Worm (Caenorhabditis elegans) whole organism, L4 larva: ENCODE measurements around the gene K08E5.5.

ENCODE experiments used
- F10B5.3 ChIP-seq: sonication (generic microtip); optimal IDR thresholded peaks from 2 replicates; lab custom pipeline; 2016; ENCODE audit warnings: mild to moderate bottlenecking, missing genetic modification characterization, missing compliant biosample characterization
- F49E8.2 ChIP-seq: sonication (generic microtip); optimal IDR thresholded peaks from 2 replicates; lab custom pipeline; 2016; ENCODE audit warnings: missing compliant biosample characterization, mild to moderate bottlenecking, missing genetic modification characterization, borderline replicate concordance
- T26A8.4 ChIP-seq: fragments of 200-800 bp; sonication (Bioruptor generic); IDR thresholded peaks from 2 replicates; pipeline ENCODE4 v1.3.6; 2022; ENCODE audit warnings: missing genetic modification characterization, missing compliant biosample characterization
- Y48G9A.11 ChIP-seq: fragments of 200-800 bp; sonication (Bioruptor generic); IDR thresholded peaks from 2 replicates; pipeline ENCODE4 v1.3.6; 2022; ENCODE audit warnings: missing genetic modification reagents, missing genetic modification characterization, missing compliant biosample characterization
- aha-1 ChIP-seq: fragments of 150-350 bp; peaks from one replicate; lab custom pipeline; 2014; ENCODE audit warnings: missing biosample characterization, missing genetic modification characterization
- aly-2 ChIP-seq: sonication (generic microtip); optimal IDR thresholded peaks from 2 replicates; lab custom pipeline; 2018; ENCODE audit warnings: missing biosample characterization, missing genetic modification characterization
- ama-1 ChIP-seq: fragments of 150-350 bp; optimal IDR thresholded peaks from 2 replicates; lab custom pipeline; 2014; ENCODE audit warnings: inconsistent platforms, mixed read lengths
- ceh-28 ChIP-seq: fragments of 150-350 bp; optimal IDR thresholded peaks from 2 replicates; lab custom pipeline; 2014; ENCODE audit warnings: missing biosample characterization, missing genetic modification reagents, missing genetic modification characterization
- ceh-32 ChIP-seq: sonication (generic microtip); optimal IDR thresholded peaks from 2 replicates; lab custom pipeline; 2016; ENCODE audit warnings: mild to moderate bottlenecking, missing genetic modification characterization, missing compliant biosample characterization; ENCODE audit not compliant: poor library complexity
- ceh-62 ChIP-seq: sonication (generic microtip); optimal IDR thresholded peaks from 2 replicates; lab custom pipeline; 2017; ENCODE audit warnings: missing biosample characterization, missing genetic modification characterization
- ces-1 ChIP-seq: fragments of 150-350 bp; sonication (generic microtip); optimal IDR thresholded peaks from 4 replicates; lab custom pipeline; 2014; ENCODE audit warnings: missing biosample characterization, missing genetic modification reagents, missing genetic modification characterization
- daf-16 ChIP-seq, 3 experiments: sonication (generic microtip); optimal IDR thresholded peaks; 2 replicates each; lab custom pipeline; 2016 to 2017; ENCODE audit warnings: missing genetic modification characterization in 3 of 3, missing genetic modification reagents in 3 of 3, mild to moderate bottlenecking in 2 of 3, missing compliant biosample characterization in 2 of 3, missing biosample characterization in 1 of 3, moderate library complexity in 1 of 3
- daf-19 ChIP-seq: fragments of 200-800 bp; sonication (Bioruptor generic); conservative IDR thresholded peaks from 2 replicates; pipeline ENCODE4 v1.3.6; 2022; ENCODE audit warnings: missing genetic modification characterization, missing compliant biosample characterization
- dmd-9 ChIP-seq: fragments of 200-800 bp; sonication (Bioruptor generic); IDR thresholded peaks from 2 replicates; pipeline ENCODE4 v1.3.6; 2022; ENCODE audit warnings: missing genetic modification reagents, missing genetic modification characterization, missing compliant biosample characterization
- dpl-1 ChIP-seq: fragments of 150-350 bp; optimal IDR thresholded peaks from 2 replicates; lab custom pipeline; 2014; ENCODE audit warnings: missing biosample characterization, missing genetic modification reagents, missing genetic modification characterization
- gei-8 ChIP-seq: fragments of 200-800 bp; sonication (Bioruptor generic); optimal IDR thresholded peaks from 2 replicates; lab custom pipeline; 2018; ENCODE audit warnings: mild to moderate bottlenecking, missing genetic modification characterization, missing compliant biosample characterization
- hlh-11 ChIP-seq: fragments of 200-800 bp; sonication (Bioruptor generic); optimal IDR thresholded peaks from 2 replicates; lab custom pipeline; 2018; ENCODE audit warnings: mild to moderate bottlenecking, missing genetic modification characterization, missing compliant biosample characterization
- hlh-30 ChIP-seq: sonication (generic microtip); optimal IDR thresholded peaks from 2 replicates; lab custom pipeline; 2017; ENCODE audit warnings: antibody characterized with exemption, mild to moderate bottlenecking, missing genetic modification characterization, missing compliant biosample characterization; ENCODE audit not compliant: insufficient read depth
- jun-1 ChIP-seq: fragments of 150-350 bp; optimal IDR thresholded peaks from 2 replicates; lab custom pipeline; 2014; ENCODE audit warnings: missing biosample characterization, missing genetic modification reagents, missing genetic modification characterization
- lin-1 ChIP-seq: fragments of 200-800 bp; sonication (Bioruptor generic); IDR thresholded peaks from 2 replicates; pipeline ENCODE4 v1.3.6; 2022; ENCODE audit warnings: missing genetic modification reagents, missing genetic modification characterization, missing compliant biosample characterization
- lin-13 ChIP-seq: fragments of 150-350 bp; optimal IDR thresholded peaks from 2 replicates; lab custom pipeline; 2014; ENCODE audit warnings: missing biosample characterization, missing genetic modification reagents, missing genetic modification characterization
- lin-38 ChIP-seq: fragments of 200-800 bp; sonication (Bioruptor generic); IDR thresholded peaks from 2 replicates; pipeline ENCODE4 v1.3.6; 2022; ENCODE audit warnings: missing genetic modification reagents, missing genetic modification characterization, missing compliant biosample characterization
- lin-39 ChIP-seq: fragments of 150-350 bp; optimal IDR thresholded peaks from 2 replicates; lab custom pipeline; 2014; ENCODE audit warnings: missing biosample characterization, missing genetic modification reagents, missing genetic modification characterization
- lir-3 ChIP-seq: sonication (generic microtip); optimal IDR thresholded peaks from 2 replicates; lab custom pipeline; 2016; ENCODE audit warnings: mild to moderate bottlenecking, missing genetic modification characterization, missing compliant biosample characterization
- lsy-2 ChIP-seq, 2 experiments: fragments of 150-350 bp in 1 of 2; sonication (generic microtip) in 1 of 2; optimal IDR thresholded peaks; 2 replicates each; lab custom pipeline; 2014 to 2017; ENCODE audit warnings: missing biosample characterization in 2 of 2, missing genetic modification characterization in 2 of 2
- mdl-1 ChIP-seq, 2 experiments: fragments of 150-350 bp in 1 of 2; sonication (generic microtip) in 1 of 2; optimal IDR thresholded peaks; 2 replicates each; lab custom pipeline; 2014 to 2017; ENCODE audit warnings: missing biosample characterization in 2 of 2, missing genetic modification characterization in 2 of 2
- mep-1 ChIP-seq: fragments of 150-350 bp; sonication (generic microtip); optimal IDR thresholded peaks from 3 replicates; lab custom pipeline; 2014; ENCODE audit warnings: missing biosample characterization, missing genetic modification characterization
- mes-2 ChIP-seq: sonication (generic microtip); optimal IDR thresholded peaks from 2 replicates; lab custom pipeline; 2016; ENCODE audit warnings: missing genotype, mild to moderate bottlenecking, missing genetic modification characterization, missing compliant biosample characterization; ENCODE audit not compliant: poor library complexity, severe bottlenecking
- mxl-2 ChIP-seq: fragments of 200-800 bp; sonication (Bioruptor generic); conservative IDR thresholded peaks from 2 replicates; pipeline ENCODE4 v1.3.6; 2022; ENCODE audit warnings: missing genetic modification reagents, missing genetic modification characterization, missing compliant biosample characterization
- nhr-10 ChIP-seq: fragments of 150-350 bp; optimal IDR thresholded peaks from 2 replicates; lab custom pipeline; 2014; ENCODE audit warnings: missing biosample characterization, missing genetic modification characterization
- nhr-102 ChIP-seq: sonication (generic microtip); optimal IDR thresholded peaks from 2 replicates; lab custom pipeline; 2016; ENCODE audit warnings: mild to moderate bottlenecking, missing genetic modification characterization, moderate library complexity, missing compliant biosample characterization
- nhr-237 ChIP-seq: sonication (generic microtip); optimal IDR thresholded peaks from 2 replicates; lab custom pipeline; 2017; ENCODE audit warnings: missing biosample characterization, missing genetic modification characterization
- nhr-28 ChIP-seq: fragments of 150-350 bp; optimal IDR thresholded peaks from 2 replicates; lab custom pipeline; 2014; ENCODE audit warnings: missing biosample characterization, missing genetic modification characterization
- nhr-41 ChIP-seq: fragments of 200-800 bp; sonication (Bioruptor generic); IDR thresholded peaks from 2 replicates; pipeline ENCODE4 v1.3.6; 2022; ENCODE audit warnings: missing genetic modification reagents, missing genetic modification characterization, missing compliant biosample characterization
- nhr-6 ChIP-seq: fragments of 150-350 bp; optimal IDR thresholded peaks from 2 replicates; lab custom pipeline; 2014; ENCODE audit warnings: missing biosample characterization, missing genetic modification characterization
- nhr-77 ChIP-seq: fragments of 150-350 bp; optimal IDR thresholded peaks from 2 replicates; lab custom pipeline; 2014; ENCODE audit warnings: missing biosample characterization, missing genetic modification characterization
- pha-4 ChIP-seq, 2 experiments: fragments of 150-350 bp in 1 of 2; fragments of 200-800 bp in 1 of 2; sonication (Bioruptor generic) in 1 of 2; IDR thresholded peaks in 1 of 2; optimal IDR thresholded peaks in 1 of 2; 2 replicates each; pipeline versions ENCODE4 v1.3.6 to Lab custom; 2014 to 2022; ENCODE audit warnings: missing genetic modification characterization in 2 of 2, missing genetic modification reagents in 2 of 2, missing biosample characterization in 1 of 2, missing compliant biosample characterization in 1 of 2
- saeg-2 ChIP-seq: fragments of 200-800 bp; sonication (Bioruptor generic); IDR thresholded peaks from 2 replicates; pipeline ENCODE4 v1.3.6; 2022; ENCODE audit warnings: missing genetic modification reagents, missing genetic modification characterization, missing compliant biosample characterization
- set-16 ChIP-seq: fragments of 200-800 bp; sonication (Bioruptor generic); IDR thresholded peaks from 2 replicates; pipeline ENCODE4 v1.3.6; 2022; ENCODE audit warnings: missing genetic modification reagents, missing genetic modification characterization, missing compliant biosample characterization
- skn-1 ChIP-seq: fragments of 150-350 bp; optimal IDR thresholded peaks from 2 replicates; lab custom pipeline; 2014; ENCODE audit warnings: missing biosample characterization, missing genetic modification characterization
- snpc-4 ChIP-seq: fragments of 150-350 bp; optimal IDR thresholded peaks from 2 replicates; lab custom pipeline; 2014; ENCODE audit warnings: missing biosample characterization, missing genetic modification characterization
- spr-1 ChIP-seq: sonication (generic microtip); optimal IDR thresholded peaks from 2 replicates; lab custom pipeline; 2016; ENCODE audit warnings: mild to moderate bottlenecking, missing genetic modification characterization, missing compliant biosample characterization
- spr-3 ChIP-seq: fragments of 200-800 bp; sonication (Bioruptor generic); optimal IDR thresholded peaks from 2 replicates; lab custom pipeline; 2018; ENCODE audit warnings: mild to moderate bottlenecking, missing genetic modification characterization, missing compliant biosample characterization
- tra-1 ChIP-seq: fragments of 200-800 bp; sonication (Bioruptor generic); IDR thresholded peaks from 2 replicates; pipeline ENCODE4 v1.3.6; 2022; ENCODE audit warnings: missing genetic modification reagents, missing genetic modification characterization, missing compliant biosample characterization
- unc-130 ChIP-seq: sonication (generic microtip); optimal IDR thresholded peaks from 2 replicates; lab custom pipeline; 2016; ENCODE audit warnings: missing genetic modification reagents, missing genetic modification characterization, missing compliant biosample characterization
- unc-62 ChIP-seq, 3 experiments: fragments of 150-350 bp in 1 of 3; sonication (generic microtip); optimal IDR thresholded peaks in 2 of 3; peaks in 1 of 3; 1 replicate in 1 of 3; 2 replicates in 2 of 3; lab custom pipeline; 2014 to 2017; ENCODE audit warnings: missing biosample characterization in 3 of 3, missing genetic modification characterization in 3 of 3, missing genetic modification reagents in 3 of 3, missing genotype in 1 of 3
- zfp-3 ChIP-seq: fragments of 200-800 bp; sonication (Bioruptor generic); conservative IDR thresholded peaks from 2 replicates; pipeline ENCODE4 v1.3.6; 2022; ENCODE audit warnings: missing genetic modification reagents, missing genetic modification characterization, missing compliant biosample characterization
- ztf-11 ChIP-seq: fragments of 150-350 bp; optimal IDR thresholded peaks from 2 replicates; lab custom pipeline; 2014; ENCODE audit warnings: missing biosample characterization, missing genetic modification characterization

Gene K08E5.5

DNA sequence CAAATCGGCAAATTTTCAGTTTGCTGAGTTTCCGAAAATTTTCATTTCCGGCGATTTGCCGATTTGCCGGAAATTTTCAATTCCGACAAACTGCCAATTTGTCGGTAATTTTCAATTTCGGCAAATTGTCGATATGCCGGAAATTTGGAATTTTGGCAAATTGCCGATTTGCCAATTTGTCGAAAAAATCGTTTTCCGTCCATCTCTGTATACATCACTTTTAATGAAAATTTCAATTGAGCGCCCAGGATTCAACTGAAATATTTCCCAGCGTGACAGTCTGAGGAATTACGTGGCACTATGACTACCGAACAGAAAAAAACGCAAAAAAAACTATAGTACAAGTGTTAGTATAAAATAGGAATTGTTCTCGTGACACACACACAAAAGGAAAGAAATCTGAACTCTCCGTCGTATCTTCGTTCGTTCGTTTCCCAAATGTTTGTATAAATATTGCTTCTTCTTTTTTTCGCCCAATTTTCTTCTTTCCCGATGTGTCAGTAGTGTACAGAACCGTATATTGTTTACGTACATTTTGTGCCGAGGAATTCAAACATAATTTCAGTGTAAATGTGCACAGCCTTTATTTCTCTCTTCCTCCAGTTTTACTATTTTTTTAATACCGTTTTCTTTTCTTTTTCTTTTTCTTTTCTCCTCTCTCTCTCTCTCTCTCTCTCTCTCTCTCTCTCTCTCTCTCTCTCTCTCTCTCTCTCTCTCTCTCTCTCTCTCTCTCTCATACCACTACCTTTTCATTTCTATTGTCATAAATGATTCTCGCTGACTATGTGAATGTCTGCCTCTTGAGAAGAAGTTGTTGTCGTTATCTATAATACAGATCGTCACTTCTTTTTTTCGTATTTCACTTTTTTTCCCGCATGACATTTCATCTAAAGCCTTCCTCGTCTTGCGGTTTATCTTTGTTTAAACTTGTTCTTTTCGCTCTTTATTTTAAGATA is 27.5 kb downstream of the K08E5.5 start:
- TF ChIP-seq lin-38 (0 out of 2 replicates have a peak, but pooled peaks have one; percentile 8), zfp-3 (GFP tag; lab: Robert Waterston, UW) (no peak), nhr-77 (tag; lab: Kevin White, UChicago) (peak; percentile 14), daf-16 (GFP tag; optimal IDR thresholded peaks at IDR 0.05; lab: Kevin White, UChicago) (no peak), daf-16 (tag; optimal IDR thresholded peaks at IDR 0.05; lab: Kevin White, UChicago) (peak; percentile 65), lsy-2 (tag; optimal IDR thresholded peaks at IDR 0.05; lab: Kevin White, UChicago) (peak in 1 of 2 experiments; percentile 47), mdl-1 (tag; optimal IDR thresholded peaks at IDR 0.05; lab: Kevin White, UChicago) (peak in 1 of 2 experiments; percentile 29), gei-8 (GFP tag; lab: Kevin White, UChicago) (no peak), lir-3 (tag; lab: Kevin White, UChicago) (no peak), mes-2 (tag; lab: Kevin White, UChicago) (peak; percentile 37), tra-1 (GFP tag; lab: Robert Waterston, UW) (no peak), ama-1 (no peak), saeg-2 (GFP tag; lab: Robert Waterston, UW) (no peak), nhr-28 (peak; percentile 73), hlh-11 (peak; percentile 73), nhr-6 (tag; lab: Kevin White, UChicago) (peak; percentile 20), ceh-32 (tag; lab: Kevin White, UChicago) (no peak), skn-1 (tag; lab: Kevin White, UChicago) (no peak), mxl-2 (GFP tag; lab: Robert Waterston, UW) (no peak), lin-39 (no peak), nhr-10 (no peak), dpl-1 (peak; percentile 25), F10B5.3 (tag; lab: Kevin White, UChicago) (no peak), aha-1 (tag; lab: Kevin White, UChicago) (peak; percentile 87), nhr-237 (tag; lab: Kevin White, UChicago) (no peak), dmd-9 (GFP tag; lab: Robert Waterston, UW) (no peak), ceh-62 (tag; lab: Kevin White, UChicago) (no peak), ces-1 (GFP tag; lab: Kevin White, UChicago) (no peak), aly-2 (no peak), nhr-102 (tag; lab: Kevin White, UChicago) (no peak), daf-19 (GFP tag; lab: Robert Waterston, UW) (no peak), T26A8.4 (GFP tag; lab: Robert Waterston, UW) (no peak), spr-1 (tag; lab: Kevin White, UChicago) (no peak), mep-1 (tag; lab: Kevin White, UChicago) (peak; percentile 44), unc-130 (GFP tag; lab: Kevin White, UChicago) (no peak), nhr-41 (GFP tag; lab: Robert Waterston, UW) (no peak), snpc-4 (tag; lab: Kevin White, UChicago) (no peak), Y48G9A.11 (no peak), lin-1 (GFP tag; lab: Robert Waterston, UW) (no peak), ceh-28 (tag; lab: Kevin White, UChicago) (no peak), spr-3 (no peak), hlh-30 (tag; lab: Kevin White, UChicago) (peak; percentile 71), ztf-11 (tag; lab: Kevin White, UChicago) (no peak), set-16 (GFP tag; lab: Robert Waterston, UW) (peak; percentile 79; the same call in 1 of the 2 replicates), pha-4 (GFP tag; IDR thresholded peaks at IDR 0.05; lab: Robert Waterston, UW) (peak; percentile 72), pha-4 (tag; optimal IDR thresholded peaks at IDR 0.05; lab: Kevin White, UChicago) (no peak), F49E8.2 (tag; lab: Kevin White, UChicago) (no peak), unc-62 (GFP tag; optimal IDR thresholded peaks at IDR 0.05 in 1 of 2; lab: Kevin White, UChicago) (peak in 1 of 2 experiments; percentile 68), unc-62 (tag; optimal IDR thresholded peaks at IDR 0.05; lab: Kevin White, UChicago) (no peak), jun-1 (tag; lab: Kevin White, UChicago) (peak; percentile 17), lin-13 (GFP tag; lab: Kevin White, UChicago) (no peak)
